Fruit fly (Drosophila melanogaster): ENCODE results near the gene unc-119.

dm6 chrX:7321829-7322228 lies 30.7 kb upstream of the unc-119 start:
- TF ChIP-seq Hr78 (GFP tag; optimal IDR thresholded peaks at IDR 0.05) (no peak), lola (GFP tag; optimal IDR thresholded peaks at IDR 0.05) (no peak), Myc (optimal IDR thresholded peaks at IDR 0.05) (no peak), Jra (GFP tag; optimal IDR thresholded peaks at IDR 0.05) (no peak), Dfd (GFP tag; optimal IDR thresholded peaks at IDR 0.05) (no peak), dmrt93B (GFP tag; optimal IDR thresholded peaks at IDR 0.05) (no peak), br (GFP tag; optimal IDR thresholded peaks at IDR 0.05) (no peak), Rel (GFP tag; optimal IDR thresholded peaks at IDR 0.05) (no peak), Rel (tag; optimal IDR thresholded peaks at IDR 0.05) (no peak), psq (GFP tag; optimal IDR thresholded peaks at IDR 0.05) (no peak), pan (optimal IDR thresholded peaks at IDR 0.05) (no peak), Hr83 (GFP tag; optimal IDR thresholded peaks at IDR 0.05; ENCODE audit: poor library complexity, severe bottlenecking) (no peak), tai (GFP tag; optimal IDR thresholded peaks at IDR 0.05) (no peak), rgr (GFP tag; optimal IDR thresholded peaks at IDR 0.05) (no peak), h (GFP tag; optimal IDR thresholded peaks at IDR 0.05) (no peak)

All from whole organism, wandering third instar larva.